Worm (Caenorhabditis elegans) whole organism, young adult: ENCODE results near the gene hrg-7.

ENCODE experiments used
- B0019.2 ChIP-seq: fragments of 200-800 bp; sonication (Bioruptor generic); conservative IDR thresholded peaks from 2 replicates; pipeline ENCODE4 v1.3.6; 2022; ENCODE audit warnings: missing genetic modification reagents, missing genetic modification characterization, missing compliant biosample characterization
- B0261.1 ChIP-seq: sonication (generic microtip); optimal IDR thresholded peaks from 2 replicates; lab custom pipeline; 2016; ENCODE audit warnings: mild to moderate bottlenecking, missing genetic modification characterization, moderate library complexity, missing compliant biosample characterization
- C17E4.6 ChIP-seq: fragments of 200-800 bp; sonication (Bioruptor generic); IDR thresholded peaks from 2 replicates; pipeline ENCODE4 v1.3.6; 2022; ENCODE audit warnings: missing genetic modification reagents, missing genetic modification characterization, missing compliant biosample characterization
- D2030.7 ChIP-seq: fragments of 200-800 bp; sonication (Bioruptor generic); IDR thresholded peaks from 2 replicates; pipeline ENCODE4 v1.3.6; 2022; ENCODE audit warnings: missing genetic modification reagents, missing genetic modification characterization, missing compliant biosample characterization
- F10E7.11 ChIP-seq: sonication (generic microtip); optimal IDR thresholded peaks from 2 replicates; lab custom pipeline; 2017; ENCODE audit warnings: mild to moderate bottlenecking, missing genetic modification characterization, moderate library complexity, missing compliant biosample characterization
- F22D6.2 ChIP-seq: sonication (generic microtip); optimal IDR thresholded peaks from 2 replicates; lab custom pipeline; 2016; ENCODE audit warnings: mild to moderate bottlenecking, missing genetic modification characterization, missing compliant biosample characterization
- F37B4.10 ChIP-seq: fragments of 200-800 bp; sonication (Bioruptor generic); IDR thresholded peaks from 2 replicates; pipeline ENCODE4 v1.3.6; 2022; ENCODE audit warnings: missing genetic modification characterization, missing compliant biosample characterization
- T07F8.4 ChIP-seq: sonication (generic microtip); optimal IDR thresholded peaks from 2 replicates; lab custom pipeline; 2016; ENCODE audit warnings: mild to moderate bottlenecking, missing genetic modification characterization, moderate library complexity, missing compliant biosample characterization
- Y53F4B.3 ChIP-seq: fragments of 200-800 bp; sonication (Bioruptor generic); IDR thresholded peaks from 2 replicates; pipeline ENCODE4 v1.3.6; 2022; ENCODE audit warnings: missing genetic modification reagents, missing genetic modification characterization, missing compliant biosample characterization
- akir-1 ChIP-seq: fragments of 200-800 bp; sonication (Bioruptor generic); optimal IDR thresholded peaks from 2 replicates; lab custom pipeline; 2018; ENCODE audit warnings: mild to moderate bottlenecking, missing genetic modification characterization, moderate library complexity, missing compliant biosample characterization
- ama-1 ChIP-seq, 3 experiments: fragments of 150-350 bp in 1 of 3; sonication (generic microtip) in 2 of 3; optimal IDR thresholded peaks; 2 replicates each; lab custom pipeline; 2014 to 2018; ENCODE audit warnings: missing biosample characterization in 2 of 3, missing genetic modification characterization in 2 of 3, missing genetic modification reagents in 2 of 3
- cebp-1 ChIP-seq, 2 experiments: fragments of 200-800 bp in 1 of 2; sonication (Bioruptor generic) in 1 of 2; sonication (generic microtip) in 1 of 2; IDR thresholded peaks in 1 of 2; optimal IDR thresholded peaks in 1 of 2; 2 replicates each; pipeline versions ENCODE4 v1.3.6 to Lab custom; 2017 to 2022; ENCODE audit warnings: missing compliant biosample characterization in 2 of 2, missing genetic modification characterization in 2 of 2, mild to moderate bottlenecking in 1 of 2, missing genetic modification reagents in 1 of 2, moderate library complexity in 1 of 2
- cebp-2 ChIP-seq: fragments of 200-800 bp; sonication (Bioruptor generic); IDR thresholded peaks from 2 replicates; pipeline ENCODE4 v1.3.6; 2022; ENCODE audit warnings: missing genetic modification characterization, missing compliant biosample characterization
- ceh-100 ChIP-seq: fragments of 200-800 bp; sonication (Bioruptor generic); IDR thresholded peaks from 2 replicates; pipeline ENCODE4 v1.3.6; 2022; ENCODE audit warnings: missing genetic modification reagents, missing genetic modification characterization, missing compliant biosample characterization
- ceh-58 ChIP-seq: fragments of 200-800 bp; sonication (Bioruptor generic); IDR thresholded peaks from 2 replicates; pipeline ENCODE4 v1.3.6; 2022; ENCODE audit warnings: missing genetic modification characterization, missing compliant biosample characterization
- ceh-79 ChIP-seq: sonication (generic microtip); optimal IDR thresholded peaks from 2 replicates; lab custom pipeline; 2017; ENCODE audit warnings: mild to moderate bottlenecking, missing genetic modification characterization, missing compliant biosample characterization
- dox-1 ChIP-seq: fragments of 200-800 bp; sonication (Bioruptor generic); IDR thresholded peaks from 2 replicates; pipeline ENCODE4 v1.3.6; 2022; ENCODE audit warnings: missing genetic modification reagents, missing genetic modification characterization, missing compliant biosample characterization
- egrh-3 ChIP-seq: fragments of 200-800 bp; sonication (Bioruptor generic); IDR thresholded peaks from 2 replicates; pipeline ENCODE4 v1.3.6; 2022; ENCODE audit warnings: missing genetic modification reagents, missing genetic modification characterization, missing compliant biosample characterization
- ets-4 ChIP-seq: fragments of 200-800 bp; sonication (Bioruptor generic); optimal IDR thresholded peaks from 2 replicates; lab custom pipeline; 2018; ENCODE audit warnings: mild to moderate bottlenecking, missing genetic modification characterization, missing compliant biosample characterization
- gei-17 ChIP-seq: fragments of 200-800 bp; sonication (Bioruptor generic); optimal IDR thresholded peaks from 2 replicates; lab custom pipeline; 2018; ENCODE audit warnings: mild to moderate bottlenecking, missing genetic modification characterization, missing compliant biosample characterization
- hlh-12 ChIP-seq: sonication (generic microtip); optimal IDR thresholded peaks from 2 replicates; lab custom pipeline; 2016; ENCODE audit warnings: missing genetic modification characterization, missing compliant biosample characterization
- hlh-26 ChIP-seq: fragments of 200-800 bp; sonication (Bioruptor generic); conservative IDR thresholded peaks from 2 replicates; pipeline ENCODE4 v1.3.6; 2022; ENCODE audit warnings: missing genetic modification reagents, missing genetic modification characterization, missing compliant biosample characterization
- hmg-1.2 ChIP-seq: fragments of 200-800 bp; sonication (Bioruptor generic); IDR thresholded peaks from 2 replicates; pipeline ENCODE4 v1.3.6; 2022; ENCODE audit warnings: missing genetic modification reagents, missing genetic modification characterization, missing compliant biosample characterization
- lag-1 ChIP-seq: fragments of 200-800 bp; sonication (Bioruptor generic); IDR thresholded peaks from 2 replicates; pipeline ENCODE4 v1.3.6; 2022; ENCODE audit warnings: missing genetic modification reagents, missing genetic modification characterization, missing compliant biosample characterization
- lin-35 ChIP-seq, 3 experiments: fragments of 150-350 bp in 2 of 3; sonication (generic microtip) in 1 of 3; optimal IDR thresholded peaks; 2 replicates each; lab custom pipeline; 2014 to 2018; ENCODE audit warnings: missing biosample characterization in 3 of 3, missing genetic modification characterization in 3 of 3, missing genetic modification reagents in 3 of 3
- lin-54 ChIP-seq: fragments of 200-800 bp; sonication (Bioruptor generic); optimal IDR thresholded peaks from 2 replicates; lab custom pipeline; 2018; ENCODE audit warnings: mild to moderate bottlenecking, missing genetic modification characterization, missing compliant biosample characterization
- lir-1 ChIP-seq: fragments of 200-800 bp; sonication (Bioruptor generic); conservative IDR thresholded peaks from 2 replicates; pipeline ENCODE4 v1.3.6; 2022; ENCODE audit warnings: missing genetic modification reagents, missing genetic modification characterization, missing compliant biosample characterization
- lsy-27 ChIP-seq: sonication (generic microtip); optimal IDR thresholded peaks from 2 replicates; lab custom pipeline; 2017; ENCODE audit warnings: missing genetic modification characterization, mild to moderate bottlenecking, missing compliant biosample characterization, antibody characterized with exemption, missing genotype, borderline replicate concordance; ENCODE audit not compliant: insufficient read depth
- mcd-1 ChIP-seq: fragments of 200-800 bp; sonication (Bioruptor generic); IDR thresholded peaks from 2 replicates; pipeline ENCODE4 v1.3.6; 2022; ENCODE audit warnings: missing genetic modification reagents, missing genetic modification characterization, missing compliant biosample characterization
- mel-28 ChIP-seq: sonication (generic microtip); optimal IDR thresholded peaks from 2 replicates; lab custom pipeline; 2016; ENCODE audit warnings: borderline replicate concordance, mild to moderate bottlenecking, missing genetic modification characterization, missing compliant biosample characterization
- mes-4 ChIP-seq: sonication (generic microtip); optimal IDR thresholded peaks from 2 replicates; lab custom pipeline; 2016; ENCODE audit warnings: missing genotype, missing genetic modification characterization, missing compliant biosample characterization
- mxl-1 ChIP-seq: sonication (generic microtip); optimal IDR thresholded peaks from 2 replicates; lab custom pipeline; 2016; ENCODE audit warnings: missing genetic modification characterization, missing compliant biosample characterization
- nhr-179 ChIP-seq: sonication (generic microtip); optimal IDR thresholded peaks from 2 replicates; lab custom pipeline; 2016; ENCODE audit warnings: mild to moderate bottlenecking, missing genetic modification characterization, missing compliant biosample characterization
- pbrm-1 ChIP-seq: fragments of 200-800 bp; sonication (Bioruptor generic); IDR thresholded peaks from 2 replicates; pipeline ENCODE4 v1.3.6; 2022; ENCODE audit warnings: missing genetic modification reagents, missing genetic modification characterization, missing compliant biosample characterization
- pha-4 ChIP-seq: fragments of 150-350 bp; sonication (generic microtip); optimal IDR thresholded peaks from 2 replicates; lab custom pipeline; 2014; ENCODE audit warnings: missing biosample characterization, missing genetic modification reagents, missing genetic modification characterization
- sea-2 ChIP-seq: fragments of 200-800 bp; sonication (Bioruptor generic); IDR thresholded peaks from 2 replicates; pipeline ENCODE4 v1.3.6; 2022; ENCODE audit warnings: missing genetic modification characterization, missing compliant biosample characterization
- snpc-3.4 ChIP-seq: sonication (generic microtip); optimal IDR thresholded peaks from 2 replicates; lab custom pipeline; 2017; ENCODE audit warnings: missing genetic modification characterization, mild to moderate bottlenecking, missing compliant biosample characterization, antibody characterized with exemption, moderate library complexity, missing genotype, missing genetic modification reagents
- snpc-4 ChIP-seq, 5 experiments: fragments of 150-350 bp in 1 of 5; sonication (generic microtip) in 4 of 5; optimal IDR thresholded peaks; 2 replicates each; lab custom pipeline; 2014 to 2018; ENCODE audit warnings: missing genetic modification characterization in 5 of 5, missing biosample characterization in 3 of 5, antibody characterized with exemption in 2 of 5, mild to moderate bottlenecking in 2 of 5, missing compliant biosample characterization in 2 of 5, missing genotype in 2 of 5, moderate library complexity in 2 of 5, missing genetic modification reagents in 1 of 5
- somi-1 ChIP-seq: fragments of 200-800 bp; sonication (Bioruptor generic); optimal IDR thresholded peaks from 2 replicates; lab custom pipeline; 2018; ENCODE audit warnings: mild to moderate bottlenecking, missing genetic modification characterization, missing compliant biosample characterization
- tbp1 ChIP-seq: fragments of 200-800 bp; sonication (Bioruptor generic); optimal IDR thresholded peaks from 2 replicates; lab custom pipeline; 2018; ENCODE audit warnings: mild to moderate bottlenecking, missing genetic modification characterization, missing compliant biosample characterization
- tbx-9 ChIP-seq: sonication (generic microtip); optimal IDR thresholded peaks from 2 replicates; lab custom pipeline; 2016; ENCODE audit warnings: borderline replicate concordance, missing genetic modification characterization, inconsistent platforms, missing compliant biosample characterization
- unc-62 ChIP-seq: fragments of 150-350 bp; optimal IDR thresholded peaks from 2 replicates; lab custom pipeline; 2014; ENCODE audit warnings: missing biosample characterization, missing genetic modification reagents, missing genetic modification characterization
- zim-3 ChIP-seq: sonication (generic microtip); optimal IDR thresholded peaks from 2 replicates; lab custom pipeline; 2017; ENCODE audit warnings: mild to moderate bottlenecking, missing genetic modification characterization, moderate library complexity, missing compliant biosample characterization
- ztf-25 ChIP-seq: fragments of 200-800 bp; sonication (Bioruptor generic); IDR thresholded peaks from 2 replicates; pipeline ENCODE4 v1.3.6; 2022; ENCODE audit warnings: missing genetic modification reagents, missing genetic modification characterization, missing compliant biosample characterization
- ztf-26 ChIP-seq: sonication (generic microtip); optimal IDR thresholded peaks from 2 replicates; lab custom pipeline; 2017; ENCODE audit warnings: missing genetic modification characterization, missing compliant biosample characterization

hrg-7 gene

DNA sequence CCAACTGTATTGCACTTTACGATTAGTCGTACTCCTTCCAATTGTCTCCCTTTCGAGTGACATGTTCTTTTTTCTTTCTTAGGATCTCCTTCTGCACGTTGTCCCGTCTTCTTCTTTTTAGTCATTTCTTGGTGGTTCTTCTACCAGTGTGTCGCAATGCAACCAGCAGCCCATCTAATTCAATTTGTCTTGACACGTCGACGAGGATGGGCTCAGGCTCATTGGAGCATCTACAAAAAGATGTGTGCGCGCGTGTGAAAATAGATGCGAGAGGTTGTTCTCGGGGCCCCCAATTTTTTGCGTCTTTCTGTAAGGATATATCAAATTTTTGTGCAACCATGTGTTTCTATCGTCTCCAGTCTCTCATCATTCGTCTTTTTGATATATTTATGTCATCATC lies 40.2 kb upstream of the hrg-7 start:
- TF ChIP-seq C17E4.6 (GFP tag; lab: Robert Waterston, UW) (no peak), ztf-25 (GFP tag; lab: Robert Waterston, UW) (no peak), tbp1 (GFP tag; lab: Kevin White, UChicago) (no peak), lag-1 (GFP tag; lab: Robert Waterston, UW) (no peak), dox-1 (GFP tag; lab: Robert Waterston, UW) (no peak), hlh-26 (no peak), cebp-2 (GFP tag; lab: Robert Waterston, UW) (no peak), mcd-1 (no peak), mxl-1 (tag; lab: Kevin White, UChicago) (no peak), snpc-4 (GFP tag; optimal IDR thresholded peaks at IDR 0.05; lab: Kevin White, UChicago) (no peak), snpc-4 (tag; optimal IDR thresholded peaks at IDR 0.05; lab: Kevin White, UChicago) (no peak), ceh-100 (GFP tag; lab: Robert Waterston, UW) (no peak), mes-4 (tag; lab: Kevin White, UChicago) (no peak), snpc-3.4 (tag; lab: Kevin White, UChicago) (no peak), lir-1 (no peak), B0261.1 (tag; lab: Kevin White, UChicago) (no peak)

DNA sequence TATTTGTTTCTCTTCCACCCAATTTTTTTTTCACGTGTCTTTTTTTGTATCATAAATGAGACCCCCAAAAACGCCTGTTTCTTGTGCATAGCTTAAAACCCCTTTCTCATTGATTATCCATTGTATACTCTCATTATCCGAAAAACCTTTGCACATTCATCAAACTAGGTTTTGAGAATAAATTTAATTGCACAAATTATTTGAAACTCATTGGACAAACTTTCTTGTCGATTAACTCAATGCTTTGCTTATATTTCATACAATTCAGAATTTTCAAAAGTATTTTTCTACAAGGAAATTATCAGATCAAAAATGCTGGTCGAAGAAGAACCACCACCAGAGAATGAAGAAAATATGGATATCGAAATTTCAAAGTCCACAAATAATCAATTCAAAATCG lies 37.8 kb upstream of the hrg-7 start, which contains the start of gene R11D1.1:
TSS of gene R11D1.1 (plus strand) at position 301 of the 400 bp plus-strand sequence.
- no peak for TF ChIP-seq cebp-2 (GFP tag; lab: Robert Waterston, UW)
- no peak for TF ChIP-seq egrh-3
- no peak for TF ChIP-seq somi-1 (GFP tag; lab: Kevin White, UChicago)
- TF ChIP-seq ceh-79 (tag; lab: Kevin White, UChicago), result no peak
- TF ChIP-seq ceh-58 (GFP tag; lab: Robert Waterston, UW), result no peak
- TF ChIP-seq Y53F4B.3 (GFP tag; lab: Robert Waterston, UW), result no peak
- no peak for TF ChIP-seq F10E7.11 (tag; lab: Kevin White, UChicago)
- TF ChIP-seq mxl-1 (tag; lab: Kevin White, UChicago), result no peak
- no peak for TF ChIP-seq F22D6.2 (tag; lab: Kevin White, UChicago)
- TF ChIP-seq hlh-12, result no peak
- no peak for TF ChIP-seq sea-2 (GFP tag; lab: Robert Waterston, UW)
- no peak for TF ChIP-seq ztf-26 (tag; lab: Kevin White, UChicago)
- no peak for TF ChIP-seq zim-3 (tag; lab: Kevin White, UChicago)
- TF ChIP-seq nhr-179 (tag; lab: Kevin White, UChicago), result no peak
- TF ChIP-seq mcd-1, result no peak
- TF ChIP-seq ets-4 (GFP tag; lab: Kevin White, UChicago), result no peak
- TF ChIP-seq pbrm-1 (GFP tag; lab: Robert Waterston, UW), result no peak
- no peak for TF ChIP-seq hlh-26
- no peak for TF ChIP-seq tbx-9
- no peak for TF ChIP-seq unc-62

DNA sequence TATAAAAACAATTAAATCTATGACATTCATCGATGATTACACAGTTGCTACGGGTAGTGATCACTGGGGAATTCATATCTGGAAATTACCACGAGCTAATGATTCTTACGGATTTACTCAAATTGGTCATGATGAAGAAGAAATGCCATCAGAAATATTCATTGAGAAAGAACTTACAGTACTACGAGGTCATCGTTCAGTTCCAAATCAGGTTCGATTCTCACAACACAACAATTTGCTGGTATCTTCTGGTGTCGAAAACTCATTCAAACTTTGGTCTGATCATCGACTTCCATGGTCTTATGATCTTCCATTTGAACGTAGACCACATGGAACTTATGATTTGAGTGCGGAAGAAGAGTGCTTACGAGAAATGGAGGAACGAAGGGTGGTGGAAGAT lies 35.3 kb upstream of the hrg-7 start:
- TF ChIP-seq mel-28 (tag; lab: Kevin White, UChicago), result no peak
- TF ChIP-seq snpc-4 (GFP tag; optimal IDR thresholded peaks at IDR 0.05; lab: Kevin White, UChicago), result no peak
- TF ChIP-seq snpc-4 (tag; optimal IDR thresholded peaks at IDR 0.05; lab: Kevin White, UChicago), result no peak
- TF ChIP-seq lin-35 (GFP tag; optimal IDR thresholded peaks at IDR 0.05; lab: Kevin White, UChicago), result no peak
- TF ChIP-seq gei-17 (GFP tag; lab: Kevin White, UChicago), result no peak
- no peak for TF ChIP-seq F37B4.10
- no peak for TF ChIP-seq lsy-27 (tag; lab: Kevin White, UChicago)
- TF ChIP-seq pha-4 (tag; lab: Kevin White, UChicago), result no peak
- no peak for TF ChIP-seq hlh-26
- TF ChIP-seq egrh-3, result no peak
- no peak for TF ChIP-seq D2030.7
- no peak for TF ChIP-seq ztf-25 (GFP tag; lab: Robert Waterston, UW)
- no peak for TF ChIP-seq akir-1 (GFP tag; lab: Kevin White, UChicago)
- TF ChIP-seq ama-1 (optimal IDR thresholded peaks at IDR 0.05; lab: Kevin White, UChicago), result no peak
- no peak for TF ChIP-seq ama-1 (GFP tag; optimal IDR thresholded peaks at IDR 0.05; lab: Kevin White, UChicago)
- no peak for TF ChIP-seq lin-54 (GFP tag; lab: Kevin White, UChicago)
- TF ChIP-seq T07F8.4 (tag; lab: Kevin White, UChicago), result no peak
- TF ChIP-seq B0019.2 (GFP tag; lab: Robert Waterston, UW), result no peak
- no peak for TF ChIP-seq cebp-1 (GFP tag; IDR thresholded peaks at IDR 0.05; lab: Robert Waterston, UW)
- TF ChIP-seq cebp-1 (tag; optimal IDR thresholded peaks at IDR 0.05; lab: Kevin White, UChicago), result no peak
- TF ChIP-seq hmg-1.2 (GFP tag; lab: Robert Waterston, UW), result no peak
- TF ChIP-seq, all 124 proteins: peak for 0
